Fruit fly (Drosophila melanogaster) whole organism, wandering third instar larva: ENCODE measurements around the gene Akap200.

Experiments
- Abd-B ChIP-seq: fragments of >200 bp; optimal IDR thresholded peaks from 2 replicates; lab custom pipeline; 2017; ENCODE audit warnings: missing biosample characterization, missing genetic modification characterization
- CG32264 ChIP-seq: fragments of 200-800 bp; sonication (Bioruptor generic); optimal IDR thresholded peaks from 2 replicates; lab custom pipeline; 2016; ENCODE audit warnings: missing biosample characterization, missing genetic modification characterization
- CG9705 ChIP-seq: fragments of 200-800 bp; sonication (Bioruptor generic); optimal IDR thresholded peaks from 2 replicates; lab custom pipeline; 2018; ENCODE audit warnings: missing biosample characterization, mild to moderate bottlenecking, missing genetic modification characterization
- CrebA ChIP-seq: fragments of 200-800 bp; sonication (Bioruptor generic); optimal IDR thresholded peaks from 2 replicates; lab custom pipeline; 2016; ENCODE audit warnings: missing biosample characterization, mild to moderate bottlenecking, missing genetic modification characterization, borderline replicate concordance
- Dfd ChIP-seq: fragments of >200 bp; optimal IDR thresholded peaks from 2 replicates; lab custom pipeline; 2017; ENCODE audit warnings: missing biosample characterization, missing genetic modification characterization
- Dif ChIP-seq: fragments of 200-275, 200-300 bp; sonication (Bioruptor generic); optimal IDR thresholded peaks from 2 replicates; lab custom pipeline; 2018; ENCODE audit warnings: missing biosample characterization, missing genetic modification characterization; ENCODE audit not compliant: partially characterized antibody
- GATAd ChIP-seq: sonication (Bioruptor generic); optimal IDR thresholded peaks from 2 replicates; lab custom pipeline; 2016; ENCODE audit warnings: missing biosample characterization, missing genetic modification characterization
- HLH106 ChIP-seq: fragments of 200-800 bp; optimal IDR thresholded peaks from 3 replicates; lab custom pipeline; 2019; ENCODE audit warnings: missing biosample characterization, mild to moderate bottlenecking, missing genetic modification characterization, moderate library complexity
- Hnf4 ChIP-seq: fragments of 200-800 bp; sonication (Bioruptor generic); optimal IDR thresholded peaks from 2 replicates; lab custom pipeline; 2016; ENCODE audit warnings: missing biosample characterization, mild to moderate bottlenecking, missing genetic modification characterization
- Hr78 ChIP-seq: fragments of >200 bp; optimal IDR thresholded peaks from 2 replicates; lab custom pipeline; 2017; ENCODE audit warnings: missing biosample characterization, missing genetic modification characterization
- Hr83 ChIP-seq: fragments of 200-300 bp; sonication (Bioruptor generic); optimal IDR thresholded peaks from 2 replicates; lab custom pipeline; 2016; ENCODE audit warnings: missing biosample characterization, mild to moderate bottlenecking, missing genetic modification characterization, moderate library complexity; ENCODE audit not compliant: poor library complexity, severe bottlenecking
- Jra ChIP-seq: sonication (Bioruptor generic); optimal IDR thresholded peaks from 2 replicates; lab custom pipeline; 2016; ENCODE audit warnings: missing biosample characterization, missing genetic modification characterization
- Mio ChIP-seq: sonication (Bioruptor generic); optimal IDR thresholded peaks from 2 replicates; lab custom pipeline; 2016; ENCODE audit warnings: missing biosample characterization, missing genetic modification characterization
- Myc ChIP-seq: fragments of >200 bp; optimal IDR thresholded peaks from 2 replicates; lab custom pipeline; 2017
- N ChIP-seq: fragments of >200 bp; optimal IDR thresholded peaks from 2 replicates; lab custom pipeline; 2018; ENCODE audit warnings: missing biosample characterization, missing external identifiers, missing genetic modification characterization
- OdsH ChIP-seq: fragments of 200-800 bp; sonication (Bioruptor generic); optimal IDR thresholded peaks from 2 replicates; lab custom pipeline; 2016; ENCODE audit warnings: missing biosample characterization, mild to moderate bottlenecking, missing genetic modification characterization
- Rel ChIP-seq, 2 experiments: fragments of 200-800 bp; sonication (Bioruptor generic) in 1 of 2; optimal IDR thresholded peaks; 2 replicates in 1 of 2; 3 replicates in 1 of 2; lab custom pipeline; 2016 to 2019; ENCODE audit warnings: mild to moderate bottlenecking in 2 of 2, missing biosample characterization in 2 of 2, missing genetic modification characterization in 2 of 2, moderate library complexity in 1 of 2
- Sp1 ChIP-seq: fragments of 200-800 bp; sonication (Bioruptor generic); optimal IDR thresholded peaks from 3 replicates; lab custom pipeline; 2019; ENCODE audit warnings: missing biosample characterization, mild to moderate bottlenecking, missing genetic modification characterization, moderate library complexity
- Vsx2 ChIP-seq: fragments of 200-300, 225-300 bp; sonication (Bioruptor generic); optimal IDR thresholded peaks from 2 replicates; lab custom pipeline; 2018; ENCODE audit warnings: missing biosample characterization, missing genetic modification characterization; ENCODE audit not compliant: partially characterized antibody
- br ChIP-seq: fragments of 200-800 bp; sonication (Bioruptor generic); optimal IDR thresholded peaks from 2 replicates; lab custom pipeline; 2016; ENCODE audit warnings: missing biosample characterization, missing genetic modification characterization
- brk ChIP-seq: fragments of 200-800 bp; sonication (Bioruptor generic); optimal IDR thresholded peaks from 2 replicates; lab custom pipeline; 2016; ENCODE audit warnings: missing biosample characterization, mild to moderate bottlenecking, missing genetic modification characterization
- dl ChIP-seq, 2 experiments: fragments of 175-275, 200-275 bp in 1 of 2; fragments of 200-275 bp in 1 of 2; sonication (Bioruptor generic); optimal IDR thresholded peaks; lab custom pipeline; 2018; ENCODE audit warnings: mild to moderate bottlenecking in 2 of 2, missing biosample characterization in 2 of 2, missing genetic modification characterization in 2 of 2, moderate library complexity in 2 of 2; ENCODE audit not compliant: partially characterized antibody in 2 of 2, insufficient read depth in 1 of 2
- dmrt93B ChIP-seq: fragments of 200-800 bp; sonication (Bioruptor generic); optimal IDR thresholded peaks from 2 replicates; lab custom pipeline; 2018; ENCODE audit warnings: missing biosample characterization, mild to moderate bottlenecking, missing genetic modification characterization
- dsf ChIP-seq: sonication (Bioruptor generic); optimal IDR thresholded peaks from 2 replicates; lab custom pipeline; 2016; ENCODE audit warnings: missing biosample characterization, missing genetic modification characterization, borderline replicate concordance
- ey ChIP-seq: fragments of 200-800 bp; sonication (Bioruptor generic); optimal IDR thresholded peaks from 2 replicates; lab custom pipeline; 2016; ENCODE audit warnings: missing biosample characterization, missing genetic modification characterization
- foxo ChIP-seq, 2 experiments: fragments of 200-800 bp; sonication (Bioruptor generic); optimal IDR thresholded peaks; 2 replicates in 1 of 2; 3 replicates in 1 of 2; lab custom pipeline; 2016 to 2017; ENCODE audit warnings: missing biosample characterization in 2 of 2, missing genetic modification characterization in 2 of 2
- fru ChIP-seq: fragments of 200-800 bp; sonication (Bioruptor generic); optimal IDR thresholded peaks from 3 replicates; lab custom pipeline; 2016; ENCODE audit warnings: missing biosample characterization, mild to moderate bottlenecking, missing genetic modification characterization
- h ChIP-seq: fragments of 200-800 bp; sonication (Bioruptor generic); optimal IDR thresholded peaks from 3 replicates; lab custom pipeline; 2016; ENCODE audit warnings: missing biosample characterization, mild to moderate bottlenecking, missing genetic modification characterization
- jim ChIP-seq: fragments of 175-275, 200-325 bp; sonication (Bioruptor generic); optimal IDR thresholded peaks from 2 replicates; lab custom pipeline; 2016; ENCODE audit warnings: missing biosample characterization, mild to moderate bottlenecking, missing genetic modification characterization
- lola ChIP-seq: fragments of >200 bp; optimal IDR thresholded peaks from 2 replicates; lab custom pipeline; 2017; ENCODE audit warnings: missing biosample characterization, missing genetic modification characterization
- pan ChIP-seq: fragments of >200 bp; optimal IDR thresholded peaks from 2 replicates; lab custom pipeline; 2017
- psq ChIP-seq: fragments of 200-800 bp; sonication (Bioruptor generic); optimal IDR thresholded peaks from 3 replicates; lab custom pipeline; 2017; ENCODE audit warnings: missing biosample characterization, mild to moderate bottlenecking, missing genetic modification characterization, moderate library complexity
- rgr ChIP-seq: fragments of 200-800 bp; sonication (Bioruptor generic); optimal IDR thresholded peaks from 3 replicates; lab custom pipeline; 2016; ENCODE audit warnings: missing biosample characterization, mild to moderate bottlenecking, missing genetic modification characterization
- sage ChIP-seq: fragments of 200-800 bp; sonication (Bioruptor generic); optimal IDR thresholded peaks from 2 replicates; lab custom pipeline; 2016; ENCODE audit warnings: missing biosample characterization, mild to moderate bottlenecking, missing genetic modification characterization
- sv ChIP-seq: fragments of 200-800 bp; sonication (Bioruptor generic); optimal IDR thresholded peaks from 3 replicates; lab custom pipeline; 2016; ENCODE audit warnings: missing biosample characterization, missing genetic modification characterization
- tai ChIP-seq: sonication (Bioruptor generic); optimal IDR thresholded peaks from 2 replicates; lab custom pipeline; 2016; ENCODE audit warnings: missing biosample characterization, missing genetic modification characterization
- usp ChIP-seq: fragments of >200 bp; optimal IDR thresholded peaks from 2 replicates; lab custom pipeline; 2017; ENCODE audit warnings: missing biosample characterization, missing genetic modification characterization
- woc ChIP-seq: sonication (Bioruptor generic); optimal IDR thresholded peaks from 2 replicates; lab custom pipeline; 2016; ENCODE audit warnings: missing biosample characterization, mild to moderate bottlenecking, missing genetic modification characterization

The Akap200 gene

DNA sequence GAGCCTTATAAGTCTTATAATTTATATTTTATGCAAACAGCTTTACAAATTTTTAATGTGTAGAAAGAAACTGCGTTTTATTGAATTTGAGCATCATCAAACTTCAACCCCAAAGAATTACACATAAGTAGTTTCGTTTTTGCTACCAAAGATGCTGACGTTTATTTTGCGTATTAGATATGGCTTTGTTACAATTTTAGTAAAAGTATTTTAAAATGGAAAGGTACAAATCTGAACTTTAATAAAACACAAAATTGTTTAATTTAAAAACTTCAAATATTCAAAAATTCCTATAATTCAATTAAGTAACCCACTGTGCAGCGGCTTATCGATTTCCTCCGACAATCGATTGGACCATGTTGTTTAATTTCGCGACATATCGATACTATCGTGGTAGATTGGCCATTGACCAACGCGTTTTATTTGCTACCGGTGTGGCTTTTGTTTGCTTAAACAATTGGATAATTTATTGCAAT lies 48.7 kb downstream of the Akap200 start, which contains the start of gene prg:
Gene prg, plus strand, starts transcription at position 382 of the 476 bp plus-strand sequence.
- TF ChIP-seq fru (GFP tag; lab: Kevin White, UChicago): peak; percentile 74
- no peak for TF ChIP-seq Rel (GFP tag; optimal IDR thresholded peaks at IDR 0.05; lab: Kevin White, UChicago)
- TF ChIP-seq Rel (tag; optimal IDR thresholded peaks at IDR 0.05; lab: Kevin White, UChicago): no peak
- TF ChIP-seq Jra: peak; percentile 63
- TF ChIP-seq Sp1 (GFP tag; lab: Kevin White, UChicago): peak; percentile 66
- TF ChIP-seq psq (GFP tag; lab: Kevin White, UChicago): peak; percentile 33
- peak; percentile 84 for TF ChIP-seq woc
- TF ChIP-seq HLH106 (tag; lab: Kevin White, UChicago): peak; percentile 64
- peak; percentile 15 for TF ChIP-seq dsf
- peak; percentile 64 for TF ChIP-seq sv (GFP tag; lab: Kevin White, UChicago)
- TF ChIP-seq brk: peak; percentile 51
- TF ChIP-seq GATAd (GFP tag; lab: Kevin White, UChicago): no peak
- no peak for TF ChIP-seq pan (lab: Kevin White, UChicago)
- peak; percentile 78 for TF ChIP-seq h (GFP tag; lab: Kevin White, UChicago)
- TF ChIP-seq Dfd (GFP tag; lab: Kevin White, UChicago): no peak
- peak; percentile 44 for TF ChIP-seq CG9705
- TF ChIP-seq foxo (GFP tag; optimal IDR thresholded peaks at IDR 0.05; lab: Kevin White, UChicago): peak; percentile 40 to 76
- TF ChIP-seq lola (GFP tag; lab: Kevin White, UChicago): no peak
- no peak for TF ChIP-seq Mio (GFP tag; lab: Kevin White, UChicago)
- TF ChIP-seq Hnf4 (GFP tag; lab: Kevin White, UChicago): peak; percentile 66
- peak; percentile 40 for TF ChIP-seq Hr83 (GFP tag; lab: Kevin White, UChicago)
- TF ChIP-seq N: no peak
- TF ChIP-seq Dif (GFP tag; lab: Kevin White, UChicago): no peak
- TF ChIP-seq CG32264: peak; percentile 8
- peak; percentile 45 for TF ChIP-seq ey (GFP tag; lab: Kevin White, UChicago)
- peak; percentile 62 for TF ChIP-seq rgr
- TF ChIP-seq tai (GFP tag; lab: Kevin White, UChicago): peak; percentile 82
- TF ChIP-seq Vsx2 (GFP tag; lab: Kevin White, UChicago): no peak
- no peak for TF ChIP-seq dl (GFP tag; optimal IDR thresholded peaks at IDR 0.05; lab: Kevin White, UChicago; ENCODE audit: insufficient read depth in 1 of 2, partially characterized antibody in 2 of 2)
- TF ChIP-seq Abd-B (GFP tag; lab: Kevin White, UChicago): no peak
- TF ChIP-seq usp (GFP tag; lab: Kevin White, UChicago): no peak
- no peak for TF ChIP-seq dmrt93B (GFP tag; lab: Kevin White, UChicago)
- TF ChIP-seq br (GFP tag; lab: Kevin White, UChicago): peak; percentile 28
- peak; percentile 28 for TF ChIP-seq OdsH (GFP tag; lab: Kevin White, UChicago)
- TF ChIP-seq Myc: peak; percentile 55
- TF ChIP-seq jim (GFP tag; lab: Kevin White, UChicago): no peak
- TF ChIP-seq CrebA (GFP tag; lab: Kevin White, UChicago): no peak
- TF ChIP-seq sage (GFP tag; lab: Kevin White, UChicago): peak; percentile 32
- TF ChIP-seq Hr78: no peak

DNA sequence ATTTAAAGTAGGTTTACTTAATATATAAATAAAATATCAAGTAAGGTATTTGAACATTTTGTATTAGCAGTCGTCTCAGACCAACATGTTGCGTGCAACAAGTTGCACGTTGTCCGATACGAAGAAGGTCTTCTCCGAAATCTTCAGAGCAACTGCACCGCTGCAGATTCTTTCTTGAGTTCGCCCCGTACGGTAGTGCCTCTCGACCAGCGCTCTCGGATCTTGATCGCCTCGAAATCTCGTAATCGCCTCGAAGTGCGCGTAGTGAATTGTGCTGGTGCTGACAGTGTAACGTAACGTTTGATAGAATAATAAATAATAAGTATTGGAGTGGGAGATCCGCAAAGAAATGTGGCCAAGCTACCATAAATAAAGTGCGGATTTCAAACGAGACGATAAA lies 51.2 kb downstream of the Akap200 start, which contains the start of gene dachs:
Gene dachs, plus strand, starts transcription at position 175 of the 400 bp plus-strand sequence.
- TF ChIP-seq sage (GFP tag; lab: Kevin White, UChicago): no peak
- no peak for TF ChIP-seq rgr
- no peak for TF ChIP-seq jim (GFP tag; lab: Kevin White, UChicago)
- no peak for TF ChIP-seq dl (GFP tag; optimal IDR thresholded peaks at IDR 0.05; lab: Kevin White, UChicago; ENCODE audit: insufficient read depth in 1 of 2, partially characterized antibody in 2 of 2)
- TF ChIP-seq, all 38 proteins: peak for 0
